Worm (Caenorhabditis elegans): Measurements from ENCODE around the gene srj-4.

- TF ChIP-seq him-1 (tag; optimal IDR thresholded peaks at IDR 0.05) (no peak), W03F9.2 (tag; optimal IDR thresholded peaks at IDR 0.05) (no peak)
These were observed 4.0 kb downstream of the srj-4 start for ce11 chrV:12167031-12167430.

Data from whole organism, L4/young adult.